Worm (Caenorhabditis elegans): ENCODE data around the gene srlf-11.

- no peak for TF ChIP-seq ama-1 (optimal IDR thresholded peaks at IDR 0.05)
- no peak for TF ChIP-seq ztf-4 (tag; optimal IDR thresholded peaks at IDR 0.05)
- no peak for TF ChIP-seq nhr-76 (tag; optimal IDR thresholded peaks at IDR 0.05)
Observed at ce11 chrIV:10855946-10856345, 29.9 kb downstream of the srlf-11 start.
